Fruit fly (Drosophila melanogaster) ovary, adult (tissue): ENCODE data around the gene CG32161.

Experiments used
- CG17801 ChIP-seq: fragments of 200-800 bp; optimal IDR thresholded peaks from 2 replicates; lab custom pipeline; 2019; ENCODE audit warnings: missing biosample characterization, mild to moderate bottlenecking, missing genetic modification characterization, moderate library complexity; ENCODE audit not compliant: partially characterized antibody

CG32161 gene

DNA sequence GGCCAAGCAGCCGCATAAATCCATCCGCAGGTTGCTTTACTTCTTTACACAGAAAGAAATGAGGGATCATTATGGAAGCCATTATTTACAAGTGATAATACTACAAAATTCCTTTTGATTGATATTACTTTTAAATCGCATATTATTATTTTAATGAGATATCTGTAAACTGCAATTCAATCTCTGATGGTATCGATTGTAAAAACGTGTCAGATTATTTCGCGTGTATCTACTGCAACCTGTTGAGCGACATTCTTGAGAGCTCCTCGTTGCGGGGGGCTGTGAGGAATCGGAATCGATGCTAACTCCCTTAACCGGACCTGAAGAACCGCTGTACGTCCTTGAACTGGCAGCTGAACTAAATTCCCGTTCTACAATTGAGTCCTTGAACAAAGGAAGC, 28.0 kb upstream of the CG32161 start:
- no peak for TF ChIP-seq CG17801 (GFP tag; lab: Kevin White, UChicago)

DNA sequence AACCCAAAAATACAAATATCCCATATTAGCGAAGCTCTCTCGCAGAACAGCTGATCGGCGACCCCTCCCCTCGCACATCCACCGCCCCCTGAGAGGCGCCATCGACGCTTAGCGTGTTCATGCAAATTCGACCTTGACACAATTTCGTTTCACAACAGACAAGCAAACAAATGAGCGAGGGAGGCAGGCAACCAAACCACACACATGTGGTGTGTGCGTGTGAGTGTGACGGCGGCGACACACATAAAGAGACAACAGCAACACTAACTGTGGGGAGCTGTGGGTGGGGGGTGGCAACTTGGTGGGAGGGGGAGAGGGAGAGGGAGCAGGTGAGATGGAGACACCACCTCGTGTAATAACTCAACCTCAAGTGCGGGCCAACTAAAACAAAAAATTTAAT, 21.3 kb upstream of the CG32161 start:
- no peak for TF ChIP-seq CG17801 (GFP tag; lab: Kevin White, UChicago)

DNA sequence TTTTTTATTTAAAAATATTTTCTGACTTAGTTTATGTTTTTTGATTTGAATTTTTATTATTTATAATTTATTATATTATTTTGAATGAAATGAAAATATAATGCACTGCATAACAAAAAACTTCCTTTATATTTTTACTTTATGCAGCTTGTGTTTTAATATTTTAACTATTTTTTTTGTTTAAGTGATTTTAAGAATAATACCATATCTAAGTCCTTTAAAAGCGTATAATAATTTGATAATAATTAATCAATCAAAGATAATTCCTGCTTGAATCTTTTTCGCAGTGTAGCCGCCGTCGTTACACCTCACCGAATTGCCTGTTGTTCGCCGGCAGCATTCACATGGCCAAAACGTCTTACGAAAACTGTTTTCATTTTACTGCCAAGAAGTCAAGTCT, 20.8 kb upstream of the CG32161 start:
- TF ChIP-seq CG17801 (GFP tag; lab: Kevin White, UChicago) = no peak

DNA sequence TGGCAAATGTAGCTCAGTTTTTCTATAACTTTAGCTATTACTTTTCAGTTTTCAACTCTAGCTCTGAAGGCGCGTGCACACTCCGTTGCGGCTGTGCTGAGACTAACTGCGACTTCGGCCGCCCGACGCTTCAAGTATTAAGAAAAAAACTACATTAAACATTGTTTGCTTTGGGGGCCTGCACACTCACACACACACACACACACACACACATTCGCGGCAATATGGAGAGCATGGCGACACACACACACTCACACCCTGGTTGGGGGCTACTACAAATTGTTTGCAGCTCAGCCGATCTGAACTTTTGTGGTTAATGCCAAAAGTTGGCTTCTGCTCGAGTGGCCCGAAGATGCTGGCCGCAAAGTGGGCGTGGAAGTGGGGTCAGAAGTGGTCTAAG, 17.1 kb upstream of the CG32161 start, which contains the start of gene CG13024:
Gene CG13024 (minus strand): TSS at position 108 of the 400 bp plus-strand sequence.
- no peak for TF ChIP-seq CG17801 (GFP tag; lab: Kevin White, UChicago)

DNA sequence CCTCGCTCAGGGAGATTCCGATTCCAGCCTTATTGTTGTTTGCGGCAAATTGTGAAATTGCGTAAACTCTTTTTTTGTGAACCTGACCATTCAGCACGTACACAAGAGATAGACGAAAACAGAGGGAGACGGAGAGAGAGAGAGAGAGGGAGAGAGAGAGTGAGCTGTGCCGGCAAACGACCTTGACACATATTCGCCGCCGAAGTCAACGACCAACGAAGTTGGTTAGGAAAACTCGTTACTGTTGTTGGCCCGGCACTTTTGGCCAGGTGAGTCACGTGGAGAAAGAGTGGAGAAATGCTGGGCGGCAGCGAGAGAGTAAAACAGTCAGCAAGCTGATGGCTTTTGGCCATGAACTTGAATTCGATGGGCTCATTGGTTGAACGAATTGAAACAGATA, 16.0 kb upstream of the CG32161 start:
- TF ChIP-seq CG17801 (GFP tag; lab: Kevin White, UChicago) = no peak

DNA sequence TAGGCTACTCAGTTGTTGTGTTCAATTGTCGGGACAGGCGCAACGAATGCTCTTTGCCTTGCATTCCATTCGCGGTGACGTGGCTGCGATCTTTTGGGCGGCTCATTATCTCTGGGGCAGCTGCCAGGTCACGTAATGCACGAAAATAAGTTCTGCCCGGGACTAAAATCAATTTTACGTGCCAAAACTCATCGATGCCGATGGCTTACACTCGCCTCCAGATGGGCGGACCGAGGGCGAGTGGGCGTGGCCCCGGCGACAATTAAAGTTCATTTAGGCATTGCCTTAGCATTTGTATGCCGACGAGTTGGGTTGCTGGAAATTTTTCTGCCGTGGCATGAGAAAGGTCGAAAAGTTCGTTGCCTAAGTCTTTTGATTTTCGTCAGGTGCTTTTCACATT, 9.3 kb upstream of the CG32161 start:
- no peak for TF ChIP-seq CG17801 (GFP tag; lab: Kevin White, UChicago)

DNA sequence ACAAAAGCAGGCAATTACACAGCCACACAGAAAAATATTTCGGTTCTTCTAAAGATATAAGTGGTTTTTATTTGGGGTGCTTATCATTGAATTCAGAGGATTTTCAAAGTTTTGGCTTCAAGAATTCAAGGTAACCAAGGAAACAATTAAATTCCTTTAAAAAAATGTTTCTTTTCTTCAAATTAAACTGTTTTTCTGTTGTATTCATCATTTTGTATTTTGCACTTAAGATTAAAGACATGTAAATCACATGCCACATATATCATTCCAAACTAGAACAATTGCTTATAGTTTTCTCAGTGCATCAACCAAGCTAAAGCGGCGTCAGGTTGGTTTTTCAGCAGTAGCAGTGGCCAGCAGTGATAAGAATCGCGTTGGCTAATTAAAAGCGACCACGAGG, 5.5 kb upstream of the CG32161 start:
- no peak for TF ChIP-seq CG17801 (GFP tag; lab: Kevin White, UChicago)

DNA sequence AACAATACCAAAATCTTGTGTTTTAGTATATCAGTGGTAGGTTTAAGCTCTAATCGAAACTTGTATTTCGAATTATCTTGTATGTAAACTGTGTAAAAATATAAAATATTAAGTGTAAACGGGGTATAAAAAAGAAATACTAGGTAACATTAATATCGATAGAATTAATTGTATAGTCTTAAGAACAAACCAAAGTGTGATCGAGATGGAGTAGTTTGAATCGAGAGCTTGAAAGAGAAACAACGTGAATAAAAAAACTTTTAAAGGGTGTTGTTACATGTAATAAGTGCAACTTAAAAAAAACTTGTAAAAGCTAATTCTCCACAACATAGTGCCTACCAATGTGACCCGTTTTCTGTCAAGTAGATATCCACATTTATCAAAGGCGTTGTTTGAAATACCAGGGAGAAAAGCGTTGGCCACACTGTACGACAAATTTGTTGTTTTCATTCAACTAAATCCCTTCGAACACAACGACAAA, 3.9 kb upstream of the CG32161 start, which contains the start of gene TSG101:
Gene TSG101 (plus strand): TSS at position 208 of the 481 bp plus-strand sequence.
- peak; percentile 4 for TF ChIP-seq CG17801 (GFP tag; lab: Kevin White, UChicago)

DNA sequence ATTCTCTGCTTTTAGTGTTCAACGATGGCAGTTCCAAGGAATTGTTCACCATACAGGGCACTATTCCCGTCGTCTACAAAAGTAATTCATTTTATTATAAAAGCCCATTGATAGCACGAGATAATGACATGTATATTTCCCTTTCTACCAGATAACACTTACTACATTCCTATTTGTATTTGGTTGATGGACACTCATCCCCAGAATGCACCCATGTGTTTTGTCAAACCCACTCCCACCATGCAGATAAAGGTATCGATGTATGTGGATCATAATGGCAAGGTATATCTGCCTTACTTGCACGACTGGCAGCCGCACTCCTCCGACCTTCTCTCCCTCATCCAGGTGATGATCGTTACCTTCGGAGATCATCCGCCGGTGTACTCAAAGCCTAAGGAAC, 3.1 kb upstream of the CG32161 start:
- TF ChIP-seq CG17801 (GFP tag; lab: Kevin White, UChicago) = no peak

DNA sequence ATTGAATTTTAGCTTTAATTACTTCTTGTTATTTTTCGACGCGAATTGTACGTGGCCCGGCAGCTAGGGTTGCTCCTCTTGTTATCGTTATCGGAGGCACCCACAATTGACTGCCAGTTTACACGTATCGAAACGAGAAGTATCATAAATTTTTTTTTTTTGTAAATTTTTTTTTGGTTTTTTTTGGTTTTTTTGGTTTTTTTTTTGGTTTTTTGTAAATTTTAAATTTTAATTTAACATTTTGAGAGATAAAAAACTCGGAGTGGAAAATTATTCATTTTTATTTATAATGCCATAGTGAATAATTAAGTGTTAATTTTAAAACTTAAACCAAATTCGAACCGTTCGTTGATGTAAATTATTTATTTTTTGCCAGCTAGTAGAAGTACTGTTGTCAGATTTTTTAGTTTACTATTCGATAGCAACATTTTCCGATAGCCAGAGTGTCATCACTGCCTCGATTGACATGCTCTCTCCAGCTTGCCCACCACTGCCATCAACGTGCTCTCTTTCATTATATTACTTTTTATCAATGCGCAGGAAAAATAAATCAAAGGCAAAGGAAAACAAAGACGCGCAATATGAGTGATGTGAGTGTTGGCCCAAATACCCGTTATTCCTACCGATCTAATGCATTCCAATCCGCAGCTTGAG, 980 bp upstream of the CG32161 start, which contains the start of the genes kud and Zcchc7:
Gene kud (minus strand): TSS at position 72 of the 654 bp plus-strand sequence.
Gene Zcchc7 (plus strand): TSS at position 467 of the 654 bp plus-strand sequence.
- TF ChIP-seq CG17801 (GFP tag; lab: Kevin White, UChicago) = peak; percentile 76

DNA sequence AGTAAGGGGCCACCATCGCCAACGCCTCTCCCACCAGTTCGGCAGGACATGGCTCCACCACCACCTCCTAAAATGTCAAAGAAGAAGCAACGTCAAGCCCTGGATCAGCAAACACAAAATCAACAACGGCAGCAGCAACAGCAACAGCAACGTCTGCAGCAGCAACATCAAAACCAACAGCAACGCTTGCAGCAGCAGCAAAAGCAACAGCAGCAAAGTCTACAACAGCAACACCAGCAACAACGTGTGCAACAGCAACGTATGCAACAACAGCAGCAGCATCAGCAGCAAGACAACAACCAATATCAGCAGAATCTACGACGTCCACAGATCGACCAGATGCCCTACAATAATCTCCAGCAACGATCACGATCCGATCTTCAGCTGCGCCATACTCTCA, 5.5 kb downstream of the CG32161 start:
- TF ChIP-seq CG17801 (GFP tag; lab: Kevin White, UChicago) = no peak

DNA sequence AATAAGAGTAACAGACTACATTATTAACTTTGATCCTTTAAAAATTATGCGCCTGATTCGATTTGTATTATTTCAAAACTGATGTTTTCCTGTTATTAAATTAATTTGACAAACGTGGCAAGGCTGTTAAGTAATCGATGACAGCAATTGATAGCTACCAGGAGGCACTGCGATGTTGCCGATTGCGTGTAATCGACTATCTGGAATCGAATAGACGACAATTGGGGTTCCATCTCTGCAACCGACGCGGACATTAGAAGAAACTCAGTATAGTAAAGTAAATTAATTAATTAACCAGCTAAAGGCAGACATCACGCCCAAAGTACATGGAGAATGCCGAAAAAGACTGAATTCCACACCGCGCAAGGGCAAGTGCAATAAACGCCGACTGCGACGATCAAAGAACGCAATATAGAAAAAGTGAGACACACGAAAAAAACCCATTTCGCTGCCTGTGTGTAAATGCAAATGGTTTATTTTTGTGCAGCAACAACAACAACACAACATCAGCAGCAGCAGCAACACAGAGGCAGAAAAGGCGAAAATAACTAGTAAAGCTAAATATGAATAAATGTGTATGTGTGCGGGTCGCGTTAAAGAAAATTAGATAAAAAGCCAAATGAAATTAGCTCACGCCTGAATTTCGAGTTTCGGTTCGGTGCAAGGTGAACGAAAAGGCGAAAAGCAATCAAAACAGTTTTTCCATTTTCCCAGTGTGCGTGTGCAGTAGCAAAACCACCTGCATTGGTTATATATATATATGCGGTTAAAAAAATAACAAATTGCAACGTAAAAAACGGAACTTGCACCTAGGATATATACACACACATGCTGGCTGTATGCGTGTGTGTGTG, 7.7 kb downstream of the CG32161 start, which contains the start of gene sina:
Gene sina (plus strand): TSS at position 219 of the 854 bp plus-strand sequence.
- TF ChIP-seq CG17801 (GFP tag; lab: Kevin White, UChicago) = peak; percentile 34

DNA sequence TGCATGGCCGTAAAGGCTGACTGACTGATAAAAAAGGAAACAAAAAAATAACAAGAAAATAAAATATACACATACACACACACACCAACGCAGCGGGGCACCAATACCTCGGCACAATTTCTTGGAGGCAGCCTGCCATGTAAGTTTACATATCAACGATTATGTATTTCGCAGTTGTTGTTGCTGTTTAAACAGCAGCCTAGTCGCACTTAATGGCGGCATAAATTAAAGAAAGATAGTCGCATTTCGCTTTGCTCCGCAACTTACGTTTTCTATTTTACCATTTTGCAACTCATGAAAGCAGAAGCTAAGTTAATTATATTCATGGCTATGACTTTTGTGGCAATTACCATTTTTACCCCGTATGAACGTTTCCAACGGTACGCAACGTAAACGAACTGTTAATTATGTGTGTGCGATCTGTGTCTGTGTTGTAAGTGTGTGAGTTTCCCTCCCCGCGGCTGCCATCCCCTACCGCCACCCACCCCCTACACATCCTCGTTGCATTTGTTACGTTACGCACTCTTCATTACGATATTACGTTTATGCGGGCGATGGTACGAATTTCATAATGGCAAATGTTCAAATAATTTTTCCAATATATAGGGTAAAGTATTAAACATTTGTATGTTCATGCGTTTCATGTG, 8.5 kb downstream of the CG32161 start:
- TF ChIP-seq CG17801 (GFP tag; lab: Kevin White, UChicago) = no peak

DNA sequence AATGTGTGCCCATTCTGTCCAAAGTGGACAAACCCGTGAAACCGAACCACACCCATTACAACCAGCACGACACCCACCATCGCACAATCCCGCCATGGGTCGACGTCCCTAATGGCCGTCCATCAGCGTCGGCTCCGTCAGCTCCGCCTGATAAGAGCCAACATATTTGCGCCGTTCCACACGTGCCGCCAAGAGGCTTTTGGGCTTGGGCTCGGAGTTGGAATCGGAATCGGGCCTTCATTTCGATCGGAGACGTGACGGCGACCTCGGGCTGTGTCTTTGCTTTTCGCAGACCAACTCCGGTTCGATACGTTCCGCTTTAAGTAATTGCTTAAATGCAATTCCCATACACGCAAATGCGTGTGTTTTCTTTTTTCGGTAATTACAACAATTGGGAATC, 9.3 kb downstream of the CG32161 start:
- TF ChIP-seq CG17801 (GFP tag; lab: Kevin White, UChicago) = no peak

DNA sequence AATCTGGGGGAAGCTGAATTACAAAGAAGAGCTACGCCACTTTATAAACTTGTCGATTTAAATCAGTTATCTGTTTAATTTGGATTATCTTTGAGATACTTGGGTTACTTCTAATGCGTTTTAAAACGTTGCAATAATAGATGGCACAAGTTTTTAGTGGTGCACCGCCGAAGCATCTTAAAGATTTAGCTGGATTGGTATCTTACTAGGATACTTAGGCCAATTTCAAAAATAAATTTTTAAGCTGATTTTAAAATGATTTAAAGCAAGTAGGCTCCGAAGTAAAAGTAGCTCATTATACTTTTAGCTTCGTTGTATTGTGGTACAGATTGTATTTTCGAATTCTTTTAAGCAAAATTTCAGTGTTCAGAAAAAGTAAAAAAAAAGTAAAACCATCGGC, 12.8 kb downstream of the CG32161 start, which contains the start of gene sinah:
Gene sinah (plus strand): TSS at position 301 of the 400 bp plus-strand sequence.
- no peak for TF ChIP-seq CG17801 (GFP tag; lab: Kevin White, UChicago)
